Fruit fly (Drosophila melanogaster) Kc167 (cell line): ENCODE data around the gene CG4017.

Experiments used
- Myc ChIP-seq: fragments of >200 bp; optimal IDR thresholded peaks from 2 replicates; lab custom pipeline; 2017; ENCODE audit warnings: missing external identifiers
- Sin3A ChIP-seq: fragments of >200 bp; optimal IDR thresholded peaks from 2 replicates; lab custom pipeline; 2018; ENCODE audit warnings: missing external identifiers
- h ChIP-seq: fragments of >200 bp; optimal IDR thresholded peaks from 3 replicates; lab custom pipeline; 2018; ENCODE audit warnings: missing external identifiers
- insv ChIP-seq: fragments of >200 bp; optimal IDR thresholded peaks from 3 replicates; lab custom pipeline; 2018; ENCODE audit warnings: missing external identifiers
- psq ChIP-seq: fragments of >200 bp; optimal IDR thresholded peaks from 2 replicates; lab custom pipeline; 2017; ENCODE audit warnings: missing external identifiers
- ttk ChIP-seq: sonication (Bioruptor generic); optimal IDR thresholded peaks from 2 replicates; lab custom pipeline; 2017; ENCODE audit warnings: missing external identifiers

CG4017 gene

DNA sequence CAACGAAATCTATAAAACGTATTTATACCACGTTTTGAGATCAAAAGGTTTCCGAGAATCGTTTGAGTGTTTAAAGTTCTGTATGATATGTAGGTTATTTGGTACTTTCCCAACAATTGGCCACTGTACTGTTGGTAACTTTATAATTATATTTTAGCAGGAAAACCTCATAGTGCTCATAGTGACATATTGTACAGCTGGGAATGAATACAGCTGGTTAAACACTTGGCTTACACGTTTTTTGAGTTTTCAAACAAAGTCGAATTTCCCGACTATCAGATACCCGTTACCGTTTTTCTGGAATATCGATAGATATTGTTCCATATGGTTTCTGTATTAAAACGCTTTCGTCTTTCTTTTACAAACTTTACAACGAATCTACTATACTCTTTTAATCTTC, 11.6 kb downstream of the CG4017 start:
- no peak for TF ChIP-seq insv (lab: Kevin White, UChicago)
- no peak for TF ChIP-seq ttk (lab: Kevin White, UChicago)
- TF ChIP-seq psq (lab: Kevin White, UChicago) = no peak
- no peak for TF ChIP-seq Sin3A
- no peak for TF ChIP-seq h
- TF ChIP-seq Myc (lab: Kevin White, UChicago) = no peak

DNA sequence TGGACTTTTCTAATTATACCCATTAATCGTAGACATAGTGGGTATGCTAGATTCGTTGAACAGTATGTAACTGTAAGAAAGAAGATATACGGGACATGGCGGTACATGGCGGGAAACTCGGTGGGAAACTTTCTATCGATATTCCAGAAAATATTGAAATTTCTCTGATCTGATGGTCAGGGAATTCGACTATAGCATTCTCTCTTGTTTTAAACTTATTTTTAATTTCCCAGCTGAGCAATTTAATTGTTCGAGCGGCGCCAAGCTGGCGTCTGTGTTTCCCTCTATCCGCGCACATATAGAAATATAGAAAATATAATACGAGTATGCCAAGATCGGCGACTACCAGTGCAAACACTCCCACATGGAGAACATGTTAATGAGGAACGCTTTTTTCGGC, 12.3 kb downstream of the CG4017 start:
- no peak for TF ChIP-seq psq (lab: Kevin White, UChicago)
- no peak for TF ChIP-seq insv (lab: Kevin White, UChicago)
- TF ChIP-seq Sin3A = no peak
- no peak for TF ChIP-seq ttk (lab: Kevin White, UChicago)
- no peak for TF ChIP-seq Myc (lab: Kevin White, UChicago)
- TF ChIP-seq h = no peak

DNA sequence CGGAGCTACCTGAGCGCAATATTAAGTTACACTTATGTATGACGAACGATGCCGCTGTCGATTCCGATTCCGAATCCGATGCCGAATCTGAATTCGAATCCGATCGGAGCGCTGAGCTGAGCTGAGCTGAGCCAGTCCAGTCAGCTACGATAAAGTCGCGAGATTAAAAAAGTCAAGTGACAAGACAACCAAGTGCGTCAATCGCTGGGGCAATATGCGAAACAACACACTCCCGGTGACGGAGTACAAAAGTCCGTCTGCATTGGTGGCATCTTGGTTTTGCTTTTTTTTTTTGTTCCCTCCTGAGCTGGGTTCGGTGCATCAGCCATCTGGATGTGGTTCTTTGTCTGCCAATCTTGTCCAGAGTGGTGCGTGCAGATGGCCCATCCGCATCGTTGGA, 12.9 kb downstream of the CG4017 start:
- no peak for TF ChIP-seq Sin3A
- no peak for TF ChIP-seq psq (lab: Kevin White, UChicago)
- no peak for TF ChIP-seq h
- TF ChIP-seq insv (lab: Kevin White, UChicago) = no peak
- TF ChIP-seq ttk (lab: Kevin White, UChicago) = no peak
- TF ChIP-seq Myc (lab: Kevin White, UChicago) = no peak

dm6 chr2L:9782176-9782581, 15.3 kb downstream of the CG4017 start, which contains the start of gene IP3K1:
Gene IP3K1 (plus strand): TSS chr2L:9782384.
- no peak for TF ChIP-seq psq (lab: Kevin White, UChicago)
- TF ChIP-seq Myc (lab: Kevin White, UChicago) = no peak
- TF ChIP-seq insv (lab: Kevin White, UChicago) = no peak
- no peak for TF ChIP-seq Sin3A
- no peak for TF ChIP-seq ttk (lab: Kevin White, UChicago)
- TF ChIP-seq h = no peak

DNA sequence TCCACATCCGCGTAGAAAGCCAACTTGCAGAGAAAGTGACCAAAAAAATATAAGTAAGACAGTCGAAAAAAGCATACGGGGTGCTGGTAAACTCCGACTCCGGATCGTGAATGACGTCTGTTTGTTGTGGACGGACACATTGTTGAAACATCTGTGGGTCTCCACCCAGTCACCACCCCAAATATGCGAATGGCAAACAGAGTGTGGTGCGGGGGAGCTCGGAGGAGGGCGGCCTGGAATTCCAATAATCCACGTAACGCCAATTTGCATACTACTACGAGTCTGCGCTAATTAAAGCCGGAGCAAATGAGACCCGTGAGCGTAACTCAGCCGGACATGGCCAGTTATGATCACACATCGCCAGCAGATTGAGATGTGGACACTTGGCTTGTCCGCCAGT, 16.3 kb downstream of the CG4017 start:
- no peak for TF ChIP-seq psq (lab: Kevin White, UChicago)
- no peak for TF ChIP-seq h
- no peak for TF ChIP-seq insv (lab: Kevin White, UChicago)
- TF ChIP-seq Myc (lab: Kevin White, UChicago) = no peak
- TF ChIP-seq Sin3A = no peak
- TF ChIP-seq ttk (lab: Kevin White, UChicago) = no peak

dm6 chr2L:9784468-9784867, 17.6 kb downstream of the CG4017 start:
- TF ChIP-seq ttk (lab: Kevin White, UChicago) (no peak), Sin3A (no peak)

dm6 chr2L:9785917-9786432, 19.1 kb downstream of the CG4017 start:
- TF ChIP-seq Myc (lab: Kevin White, UChicago) (no peak), h (no peak), Sin3A (no peak), psq (lab: Kevin White, UChicago) (no peak), insv (lab: Kevin White, UChicago) (no peak), ttk (lab: Kevin White, UChicago) (no peak)

DNA sequence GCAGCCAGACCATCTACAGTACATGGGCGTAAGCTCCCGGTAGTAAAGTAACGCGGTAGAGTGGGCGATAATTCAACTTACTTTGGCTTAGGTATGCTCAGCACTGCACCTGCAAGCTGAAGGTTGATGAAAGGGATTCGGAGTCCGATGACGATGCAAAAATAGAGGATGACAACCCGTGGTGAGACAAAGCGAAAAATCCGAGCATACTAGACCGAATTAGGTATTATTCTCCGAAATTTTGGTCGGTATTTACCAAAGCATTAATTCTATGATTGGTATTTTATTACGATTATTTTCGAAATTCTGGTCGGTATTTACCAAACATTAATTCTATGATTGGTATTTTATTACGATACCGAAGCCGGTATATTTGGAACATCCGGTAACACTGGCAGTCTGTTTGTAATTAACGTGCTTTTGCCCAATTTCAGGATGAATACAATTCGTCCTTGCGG, 23.7 kb downstream of the CG4017 start, which contains the start of gene CG4036:
Gene CG4036 (plus strand): TSS at position 348 of the 458 bp plus-strand sequence.
- TF ChIP-seq h (no peak), insv (lab: Kevin White, UChicago) (no peak), Sin3A (no peak), psq (lab: Kevin White, UChicago) (no peak), ttk (lab: Kevin White, UChicago) (no peak), Myc (lab: Kevin White, UChicago) (no peak)

DNA sequence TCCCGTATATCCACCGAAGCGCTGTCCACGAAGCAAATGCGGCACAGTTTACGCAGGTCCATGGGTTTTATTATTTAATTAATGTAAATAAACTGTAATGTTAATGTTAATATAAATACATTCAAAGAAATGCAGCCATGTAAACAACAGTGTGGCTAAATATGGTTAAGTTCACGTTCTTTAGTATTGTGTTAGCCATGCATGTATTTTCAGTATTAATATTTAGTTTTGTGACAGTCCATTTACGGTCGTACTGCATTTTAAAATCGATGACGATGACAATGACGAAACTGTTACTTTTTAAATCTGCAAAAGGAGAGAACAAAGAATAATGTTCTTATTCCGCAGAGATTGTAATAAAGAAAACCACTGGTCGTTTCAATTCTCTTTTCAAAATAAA, 26.1 kb downstream of the CG4017 start, which contains the start of gene CG13123:
Gene CG13123 (minus strand): TSS at position 163 of the 400 bp plus-strand sequence.
- TF ChIP-seq ttk (lab: Kevin White, UChicago) (no peak), Myc (lab: Kevin White, UChicago) (no peak), Sin3A (no peak), psq (lab: Kevin White, UChicago) (no peak), insv (lab: Kevin White, UChicago) (no peak), h (no peak)
